Worm (Caenorhabditis elegans) whole organism, L4 larva: Measurements from ENCODE around the gene col-95.

ENCODE experiments used
- D1046.2 ChIP-seq: fragments of 200-800 bp; sonication (Bioruptor generic); IDR thresholded peaks from 2 replicates; pipeline ENCODE4 v1.3.6; 2022; ENCODE audit warnings: missing genetic modification characterization, missing compliant biosample characterization
- F10B5.3 ChIP-seq: sonication (generic microtip); optimal IDR thresholded peaks from 2 replicates; lab custom pipeline; 2016; ENCODE audit warnings: mild to moderate bottlenecking, missing genetic modification characterization, missing compliant biosample characterization
- F26F4.8 ChIP-seq: fragments of 200-800 bp; sonication (Bioruptor generic); conservative IDR thresholded peaks from 2 replicates; pipeline ENCODE4 v1.3.6; 2022; ENCODE audit warnings: missing genetic modification characterization, missing compliant biosample characterization
- T20F7.1 ChIP-seq: fragments of 200-800 bp; sonication (Bioruptor generic); optimal IDR thresholded peaks from 2 replicates; lab custom pipeline; 2018; ENCODE audit warnings: mild to moderate bottlenecking, missing genetic modification characterization, missing compliant biosample characterization
- Y48G9A.11 ChIP-seq: fragments of 200-800 bp; sonication (Bioruptor generic); IDR thresholded peaks from 2 replicates; pipeline ENCODE4 v1.3.6; 2022; ENCODE audit warnings: missing genetic modification reagents, missing genetic modification characterization, missing compliant biosample characterization
- Y5F2A.4 ChIP-seq: fragments of 200-800 bp; sonication (Bioruptor generic); optimal IDR thresholded peaks from 2 replicates; lab custom pipeline; 2018; ENCODE audit warnings: mild to moderate bottlenecking, missing genetic modification characterization, missing compliant biosample characterization
- Y75B8A.6 ChIP-seq: fragments of 200-800 bp; sonication (Bioruptor generic); IDR thresholded peaks from 2 replicates; pipeline ENCODE4 v1.3.6; 2022; ENCODE audit warnings: missing genetic modification reagents, missing genetic modification characterization, missing compliant biosample characterization
- aha-1 ChIP-seq: fragments of 150-350 bp; peaks from one replicate; lab custom pipeline; 2014; ENCODE audit warnings: missing biosample characterization, missing genetic modification characterization
- ama-1 ChIP-seq: fragments of 150-350 bp; optimal IDR thresholded peaks from 2 replicates; lab custom pipeline; 2014; ENCODE audit warnings: inconsistent platforms, mixed read lengths
- ceh-32 ChIP-seq: sonication (generic microtip); optimal IDR thresholded peaks from 2 replicates; lab custom pipeline; 2016; ENCODE audit warnings: mild to moderate bottlenecking, missing genetic modification characterization, missing compliant biosample characterization; ENCODE audit not compliant: poor library complexity
- ces-1 ChIP-seq: fragments of 150-350 bp; sonication (generic microtip); optimal IDR thresholded peaks from 4 replicates; lab custom pipeline; 2014; ENCODE audit warnings: missing biosample characterization, missing genetic modification reagents, missing genetic modification characterization
- ctbp-1 ChIP-seq: fragments of 200-800 bp; sonication (Bioruptor generic); IDR thresholded peaks from 2 replicates; pipeline ENCODE4 v1.3.6; 2022; ENCODE audit warnings: missing genetic modification reagents, missing genetic modification characterization, missing compliant biosample characterization
- daf-12 ChIP-seq: fragments of 150-350 bp; optimal IDR thresholded peaks from 2 replicates; lab custom pipeline; 2014; ENCODE audit warnings: missing biosample characterization, missing genetic modification reagents, missing genetic modification characterization
- daf-8 ChIP-seq: fragments of 200-800 bp; sonication (Bioruptor generic); IDR thresholded peaks from 2 replicates; pipeline ENCODE4 v1.3.6; 2022; ENCODE audit warnings: missing genetic modification characterization, missing compliant biosample characterization
- dmd-6 ChIP-seq: fragments of 200-800 bp; sonication (Bioruptor generic); IDR thresholded peaks from 2 replicates; pipeline ENCODE4 v1.3.6; 2022; ENCODE audit warnings: missing genetic modification reagents, missing genetic modification characterization, missing compliant biosample characterization
- dmd-9 ChIP-seq: fragments of 200-800 bp; sonication (Bioruptor generic); IDR thresholded peaks from 2 replicates; pipeline ENCODE4 v1.3.6; 2022; ENCODE audit warnings: missing genetic modification reagents, missing genetic modification characterization, missing compliant biosample characterization
- egl-43 ChIP-seq: fragments of 200-800 bp; sonication (Bioruptor generic); IDR thresholded peaks from 2 replicates; pipeline ENCODE4 v1.3.6; 2022; ENCODE audit warnings: missing genetic modification reagents, missing genetic modification characterization, missing compliant biosample characterization
- fkh-10 ChIP-seq: fragments of 150-350 bp; optimal IDR thresholded peaks from 2 replicates; lab custom pipeline; 2014; ENCODE audit warnings: missing biosample characterization, missing genetic modification reagents, missing genetic modification characterization
- gei-8 ChIP-seq: fragments of 200-800 bp; sonication (Bioruptor generic); optimal IDR thresholded peaks from 2 replicates; lab custom pipeline; 2018; ENCODE audit warnings: mild to moderate bottlenecking, missing genetic modification characterization, missing compliant biosample characterization
- hif-1 ChIP-seq, 2 experiments: sonication (generic microtip); optimal IDR thresholded peaks; 2 replicates each; lab custom pipeline; 2016 to 2017; ENCODE audit warnings: missing compliant biosample characterization in 2 of 2, missing genetic modification characterization in 2 of 2, missing genetic modification reagents in 2 of 2, missing genotype in 2 of 2, mild to moderate bottlenecking in 1 of 2
- hlh-11 ChIP-seq: fragments of 200-800 bp; sonication (Bioruptor generic); optimal IDR thresholded peaks from 2 replicates; lab custom pipeline; 2018; ENCODE audit warnings: mild to moderate bottlenecking, missing genetic modification characterization, missing compliant biosample characterization
- hlh-30 ChIP-seq: sonication (generic microtip); optimal IDR thresholded peaks from 2 replicates; lab custom pipeline; 2017; ENCODE audit warnings: antibody characterized with exemption, mild to moderate bottlenecking, missing genetic modification characterization, missing compliant biosample characterization; ENCODE audit not compliant: insufficient read depth
- hmg-1.1 ChIP-seq: fragments of 200-800 bp; sonication (Bioruptor generic); IDR thresholded peaks from 2 replicates; pipeline ENCODE4 v1.3.6; 2022; ENCODE audit warnings: missing genetic modification reagents, missing genetic modification characterization, missing compliant biosample characterization
- lim-7 ChIP-seq: fragments of 200-800 bp; sonication (Bioruptor generic); IDR thresholded peaks from 2 replicates; pipeline ENCODE4 v1.3.6; 2022; ENCODE audit warnings: missing genetic modification characterization, missing compliant biosample characterization
- lin-29 ChIP-seq: fragments of 200-800 bp; sonication (Bioruptor generic); IDR thresholded peaks from 2 replicates; pipeline ENCODE4 v1.3.6; 2022; ENCODE audit warnings: missing genetic modification reagents, missing genetic modification characterization, missing compliant biosample characterization
- madf-5 ChIP-seq, 2 experiments: fragments of 200-800 bp; sonication (Bioruptor generic); IDR thresholded peaks; 2 replicates each; pipeline ENCODE4 v1.3.6; 2022; ENCODE audit warnings: missing compliant biosample characterization in 2 of 2, missing genetic modification characterization in 2 of 2
- madf-9 ChIP-seq: fragments of 200-800 bp; sonication (Bioruptor generic); conservative IDR thresholded peaks from 2 replicates; pipeline ENCODE4 v1.3.6; 2022; ENCODE audit warnings: missing genetic modification reagents, missing genetic modification characterization, missing compliant biosample characterization
- mxl-2 ChIP-seq: fragments of 200-800 bp; sonication (Bioruptor generic); conservative IDR thresholded peaks from 2 replicates; pipeline ENCODE4 v1.3.6; 2022; ENCODE audit warnings: missing genetic modification reagents, missing genetic modification characterization, missing compliant biosample characterization
- nhr-10 ChIP-seq: fragments of 150-350 bp; optimal IDR thresholded peaks from 2 replicates; lab custom pipeline; 2014; ENCODE audit warnings: missing biosample characterization, missing genetic modification characterization
- nhr-102 ChIP-seq: sonication (generic microtip); optimal IDR thresholded peaks from 2 replicates; lab custom pipeline; 2016; ENCODE audit warnings: mild to moderate bottlenecking, missing genetic modification characterization, moderate library complexity, missing compliant biosample characterization
- nhr-11 ChIP-seq: fragments of 150-350 bp; optimal IDR thresholded peaks from 2 replicates; lab custom pipeline; 2014; ENCODE audit warnings: missing biosample characterization, missing genetic modification characterization
- nhr-25 ChIP-seq: sonication (generic microtip); optimal IDR thresholded peaks from 2 replicates; lab custom pipeline; 2017; ENCODE audit warnings: missing genetic modification characterization, mild to moderate bottlenecking, missing compliant biosample characterization, antibody characterized with exemption, moderate library complexity, borderline replicate concordance; ENCODE audit not compliant: insufficient read depth
- sdz-12 ChIP-seq: fragments of 200-800 bp; sonication (Bioruptor generic); optimal IDR thresholded peaks from 2 replicates; lab custom pipeline; 2018; ENCODE audit warnings: mild to moderate bottlenecking, missing genetic modification characterization, missing compliant biosample characterization
- set-16 ChIP-seq: fragments of 200-800 bp; sonication (Bioruptor generic); IDR thresholded peaks from 2 replicates; pipeline ENCODE4 v1.3.6; 2022; ENCODE audit warnings: missing genetic modification reagents, missing genetic modification characterization, missing compliant biosample characterization
- skn-1 ChIP-seq: fragments of 150-350 bp; optimal IDR thresholded peaks from 2 replicates; lab custom pipeline; 2014; ENCODE audit warnings: missing biosample characterization, missing genetic modification characterization
- snpc-1.2 ChIP-seq: fragments of 200-800 bp; sonication (Bioruptor generic); IDR thresholded peaks from 2 replicates; pipeline ENCODE4 v1.3.6; 2022; ENCODE audit warnings: missing genetic modification reagents, missing genetic modification characterization, missing compliant biosample characterization
- snpc-4 ChIP-seq: fragments of 150-350 bp; optimal IDR thresholded peaks from 2 replicates; lab custom pipeline; 2014; ENCODE audit warnings: missing biosample characterization, missing genetic modification characterization
- spr-1 ChIP-seq: sonication (generic microtip); optimal IDR thresholded peaks from 2 replicates; lab custom pipeline; 2016; ENCODE audit warnings: mild to moderate bottlenecking, missing genetic modification characterization, missing compliant biosample characterization
- tra-1 ChIP-seq: fragments of 200-800 bp; sonication (Bioruptor generic); IDR thresholded peaks from 2 replicates; pipeline ENCODE4 v1.3.6; 2022; ENCODE audit warnings: missing genetic modification reagents, missing genetic modification characterization, missing compliant biosample characterization
- unc-39 ChIP-seq: sonication (generic microtip); optimal IDR thresholded peaks from 2 replicates; lab custom pipeline; 2017; ENCODE audit warnings: missing biosample characterization, missing genetic modification characterization
- zag-1 ChIP-seq: fragments of 150-350 bp; optimal IDR thresholded peaks from 2 replicates; lab custom pipeline; 2014; ENCODE audit warnings: missing biosample characterization, missing genetic modification characterization
- zfp-3 ChIP-seq: fragments of 200-800 bp; sonication (Bioruptor generic); conservative IDR thresholded peaks from 2 replicates; pipeline ENCODE4 v1.3.6; 2022; ENCODE audit warnings: missing genetic modification reagents, missing genetic modification characterization, missing compliant biosample characterization
- zip-2 ChIP-seq: fragments of 150-350 bp; optimal IDR thresholded peaks from 2 replicates; lab custom pipeline; 2014; ENCODE audit warnings: missing biosample characterization, missing genetic modification characterization
- ztf-7 ChIP-seq: fragments of 150-350 bp; optimal IDR thresholded peaks from 2 replicates; lab custom pipeline; 2014; ENCODE audit warnings: missing biosample characterization, missing genetic modification characterization

Gene col-95

DNA sequence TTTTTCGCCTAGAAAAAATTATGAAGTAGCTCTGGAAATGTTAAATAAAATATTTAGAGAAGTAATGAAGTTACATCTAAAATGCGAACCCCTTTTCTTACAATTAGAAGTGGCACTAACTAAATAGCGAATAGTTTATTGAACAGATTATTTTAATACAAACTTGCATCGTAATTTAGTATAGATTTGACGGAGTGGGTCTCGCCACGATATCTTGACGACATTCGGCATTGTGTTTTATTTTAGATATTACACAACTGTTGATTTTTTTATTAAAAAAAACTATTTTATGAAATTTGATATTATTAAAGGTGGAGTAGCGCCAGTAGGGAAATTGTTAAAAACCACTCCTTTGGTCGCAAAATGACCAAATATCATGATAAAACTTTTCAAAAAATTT is 13.9 kb upstream of the col-95 start:
- TF ChIP-seq mxl-2 (GFP tag; lab: Robert Waterston, UW) (no peak), snpc-1.2 (no peak), madf-9 (GFP tag; lab: Robert Waterston, UW) (no peak), nhr-10 (tag; lab: Kevin White, UChicago) (no peak), ztf-7 (tag; lab: Kevin White, UChicago) (no peak), nhr-102 (tag; lab: Kevin White, UChicago) (no peak), lin-29 (GFP tag; lab: Robert Waterston, UW) (no peak), D1046.2 (GFP tag; lab: Robert Waterston, UW) (no peak), aha-1 (tag; lab: Kevin White, UChicago) (peak; percentile 90)

DNA sequence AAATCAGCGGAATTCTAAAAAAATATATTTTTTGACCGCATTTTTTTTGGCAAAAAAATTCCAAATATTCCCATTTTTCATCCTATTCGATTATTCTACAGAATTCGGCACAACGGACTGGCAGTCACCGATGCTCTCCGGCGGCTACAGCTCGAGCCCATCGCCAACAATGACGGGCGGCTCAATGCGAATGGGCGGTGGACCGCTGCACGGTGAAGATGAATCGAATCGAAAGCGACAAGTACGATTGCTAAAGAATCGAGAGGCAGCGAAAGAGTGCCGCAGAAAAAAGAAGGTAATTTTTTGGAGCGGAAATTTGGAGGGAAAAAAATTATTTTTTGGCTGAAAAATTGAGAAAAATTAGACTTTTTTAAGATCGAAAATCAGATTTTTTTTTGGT is 11.4 kb upstream of the col-95 start:
- TF ChIP-seq F10B5.3 (tag; lab: Kevin White, UChicago) (no peak), ctbp-1 (GFP tag; lab: Robert Waterston, UW) (no peak), aha-1 (tag; lab: Kevin White, UChicago) (peak; percentile 50), D1046.2 (GFP tag; lab: Robert Waterston, UW) (0 out of 2 replicates have a peak, but pooled peaks have one; percentile 39), tra-1 (GFP tag; lab: Robert Waterston, UW) (0 out of 2 replicates have a peak, but pooled peaks have one; percentile 25), set-16 (GFP tag; lab: Robert Waterston, UW) (peak; percentile 53; the same call in 1 of the 2 replicates), T20F7.1 (GFP tag; lab: Kevin White, UChicago) (no peak), egl-43 (GFP tag; lab: Robert Waterston, UW) (peak; percentile 68), madf-9 (GFP tag; lab: Robert Waterston, UW) (no peak), hif-1 (tag; optimal IDR thresholded peaks at IDR 0.05; lab: Kevin White, UChicago) (peak in 1 of 2 experiments; percentile 42), lim-7 (GFP tag; lab: Robert Waterston, UW) (peak; percentile 57; the same call in 1 of the 2 replicates), ceh-32 (tag; lab: Kevin White, UChicago) (no peak), Y48G9A.11 (0 out of 2 replicates have a peak, but pooled peaks have one; percentile 23), sdz-12 (GFP tag; lab: Kevin White, UChicago) (peak; percentile 58), zag-1 (tag; lab: Kevin White, UChicago) (no peak), gei-8 (GFP tag; lab: Kevin White, UChicago) (peak; percentile 10)

DNA sequence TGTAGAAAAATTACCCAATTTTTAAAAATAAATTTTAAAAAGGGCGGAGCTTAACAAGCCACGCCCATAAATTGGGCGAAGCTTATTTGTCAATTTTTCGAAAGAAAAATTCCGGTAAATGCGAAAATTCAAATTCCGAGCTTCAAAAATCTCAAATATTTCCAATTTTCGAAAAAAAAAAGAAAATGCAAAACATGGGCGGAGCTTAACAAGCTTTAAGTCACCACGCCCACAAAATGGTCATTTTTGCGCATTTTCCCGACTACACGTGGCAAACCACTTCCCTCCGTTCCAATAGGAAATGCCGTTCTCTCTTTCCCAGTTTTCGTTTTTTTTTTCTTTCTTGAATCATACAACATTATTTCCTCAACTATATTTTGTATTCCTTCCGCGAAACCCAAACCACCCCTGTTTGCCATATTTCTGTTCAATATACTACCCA is 9.3 kb upstream of the col-95 start:
- TF ChIP-seq zip-2 (tag; lab: Kevin White, UChicago) (no peak), skn-1 (tag; lab: Kevin White, UChicago) (no peak), ztf-7 (tag; lab: Kevin White, UChicago) (no peak), hlh-11 (tag; lab: Kevin White, UChicago) (no peak), snpc-4 (tag; lab: Kevin White, UChicago) (no peak), F26F4.8 (GFP tag; lab: Robert Waterston, UW) (0 out of 2 replicates have a peak, but pooled peaks have one; percentile 34), nhr-25 (tag; lab: Kevin White, UChicago) (peak; percentile 36), hlh-30 (tag; lab: Kevin White, UChicago) (no peak), dmd-9 (0 out of 2 replicates have a peak, but pooled peaks have one; percentile 40), daf-8 (GFP tag; lab: Robert Waterston, UW) (no peak), gei-8 (GFP tag; lab: Kevin White, UChicago) (peak; percentile 64), T20F7.1 (GFP tag; lab: Kevin White, UChicago) (no peak), ces-1 (no peak), Y48G9A.11 (peak; percentile 67; the same call in 1 of the 2 replicates), daf-12 (no peak), zfp-3 (peak; percentile 58; the same call in 1 of the 2 replicates), egl-43 (GFP tag; lab: Robert Waterston, UW) (0 out of 2 replicates have a peak, but pooled peaks have one; percentile 31), hmg-1.1 (GFP tag; lab: Robert Waterston, UW) (no peak), Y75B8A.6 (GFP tag; lab: Robert Waterston, UW) (peak; percentile 9; the same call in 1 of the 2 replicates), spr-1 (tag; lab: Kevin White, UChicago) (no peak), lim-7 (GFP tag; lab: Robert Waterston, UW) (peak; percentile 22; the same call in 1 of the 2 replicates), ama-1 (lab: Kevin White, UChicago) (no peak), unc-39 (no peak), dmd-6 (GFP tag; lab: Robert Waterston, UW) (no peak), nhr-11 (no peak), fkh-10 (no peak), sdz-12 (GFP tag; lab: Kevin White, UChicago) (no peak), Y5F2A.4 (GFP tag; lab: Kevin White, UChicago) (no peak), ctbp-1 (GFP tag; lab: Robert Waterston, UW) (peak; percentile 68; the same call in 1 of the 2 replicates), madf-5 (GFP tag; IDR thresholded peaks at IDR 0.05; lab: Robert Waterston, UW) (peak in 1 of 2 experiments; percentile 70; a peak in 1 of 4 replicates)
